Worm (Caenorhabditis elegans) whole organism, L4 larva: ENCODE measurements around the gene T28D6.4.
A peak's percentile ranks its signal among the peaks of the same experiment; 100 is the strongest.

Experiments
- D1046.2 ChIP-seq: fragments of 200-800 bp; sonication (Bioruptor generic); IDR thresholded peaks from 2 replicates; pipeline ENCODE4 v1.3.6; 2022; ENCODE audit warnings: missing genetic modification characterization, missing compliant biosample characterization
- T26A8.4 ChIP-seq: fragments of 200-800 bp; sonication (Bioruptor generic); IDR thresholded peaks from 2 replicates; pipeline ENCODE4 v1.3.6; 2022; ENCODE audit warnings: missing genetic modification characterization, missing compliant biosample characterization
- ZK337.2 ChIP-seq: fragments of 200-800 bp; sonication (Bioruptor generic); IDR thresholded peaks from 2 replicates; pipeline ENCODE4 v1.3.6; 2022; ENCODE audit warnings: missing genetic modification reagents, missing genetic modification characterization, missing compliant biosample characterization
- ZK546.5 ChIP-seq, 2 experiments: sonication (generic microtip); optimal IDR thresholded peaks; 2 replicates each; lab custom pipeline; 2017; ENCODE audit warnings: missing biosample characterization in 2 of 2, missing genetic modification characterization in 2 of 2
- aha-1 ChIP-seq: fragments of 150-350 bp; peaks from one replicate; lab custom pipeline; 2014; ENCODE audit warnings: missing biosample characterization, missing genetic modification characterization
- arid-1 ChIP-seq: fragments of 200-800 bp; sonication (Bioruptor generic); conservative IDR thresholded peaks from 2 replicates; pipeline ENCODE4 v1.3.6; 2022; ENCODE audit warnings: missing genetic modification reagents, missing genetic modification characterization, missing compliant biosample characterization
- ceh-20 ChIP-seq: fragments of 200-800 bp; sonication (Bioruptor generic); IDR thresholded peaks from 2 replicates; pipeline ENCODE4 v1.3.6; 2022; ENCODE audit warnings: missing genetic modification reagents, missing genetic modification characterization, missing compliant biosample characterization
- ceh-28 ChIP-seq: fragments of 150-350 bp; optimal IDR thresholded peaks from 2 replicates; lab custom pipeline; 2014; ENCODE audit warnings: missing biosample characterization, missing genetic modification reagents, missing genetic modification characterization
- ceh-44 ChIP-seq: fragments of 200-800 bp; sonication (Bioruptor generic); IDR thresholded peaks from 2 replicates; pipeline ENCODE4 v1.3.6; 2022; ENCODE audit warnings: missing genetic modification reagents, missing genetic modification characterization, missing compliant biosample characterization
- ces-1 ChIP-seq: fragments of 150-350 bp; sonication (generic microtip); optimal IDR thresholded peaks from 4 replicates; lab custom pipeline; 2014; ENCODE audit warnings: missing biosample characterization, missing genetic modification reagents, missing genetic modification characterization
- daf-12 ChIP-seq: fragments of 150-350 bp; optimal IDR thresholded peaks from 2 replicates; lab custom pipeline; 2014; ENCODE audit warnings: missing biosample characterization, missing genetic modification reagents, missing genetic modification characterization
- dmd-8 ChIP-seq: fragments of 200-800 bp; sonication (Bioruptor generic); IDR thresholded peaks from 2 replicates; pipeline ENCODE4 v1.3.6; 2022; ENCODE audit warnings: missing genetic modification characterization, missing compliant biosample characterization
- dmd-9 ChIP-seq: fragments of 200-800 bp; sonication (Bioruptor generic); IDR thresholded peaks from 2 replicates; pipeline ENCODE4 v1.3.6; 2022; ENCODE audit warnings: missing genetic modification reagents, missing genetic modification characterization, missing compliant biosample characterization
- dpl-1 ChIP-seq: fragments of 150-350 bp; optimal IDR thresholded peaks from 2 replicates; lab custom pipeline; 2014; ENCODE audit warnings: missing biosample characterization, missing genetic modification reagents, missing genetic modification characterization
- dve-1 ChIP-seq: sonication (generic microtip); optimal IDR thresholded peaks from 2 replicates; lab custom pipeline; 2017; ENCODE audit warnings: antibody characterized with exemption, mild to moderate bottlenecking, missing genetic modification characterization, missing compliant biosample characterization; ENCODE audit not compliant: insufficient read depth
- egl-27 ChIP-seq: sonication (generic microtip); optimal IDR thresholded peaks from 3 replicates; lab custom pipeline; 2017; ENCODE audit warnings: missing biosample characterization, missing genetic modification reagents, missing genetic modification characterization
- fkh-10 ChIP-seq: fragments of 150-350 bp; optimal IDR thresholded peaks from 2 replicates; lab custom pipeline; 2014; ENCODE audit warnings: missing biosample characterization, missing genetic modification reagents, missing genetic modification characterization
- hif-1 ChIP-seq, 2 experiments: sonication (generic microtip); optimal IDR thresholded peaks; 2 replicates each; lab custom pipeline; 2016 to 2017; ENCODE audit warnings: missing compliant biosample characterization in 2 of 2, missing genetic modification characterization in 2 of 2, missing genetic modification reagents in 2 of 2, missing genotype in 2 of 2, mild to moderate bottlenecking in 1 of 2
- hmg-1.1 ChIP-seq: fragments of 200-800 bp; sonication (Bioruptor generic); IDR thresholded peaks from 2 replicates; pipeline ENCODE4 v1.3.6; 2022; ENCODE audit warnings: missing genetic modification reagents, missing genetic modification characterization, missing compliant biosample characterization
- jun-1 ChIP-seq: fragments of 150-350 bp; optimal IDR thresholded peaks from 2 replicates; lab custom pipeline; 2014; ENCODE audit warnings: missing biosample characterization, missing genetic modification reagents, missing genetic modification characterization
- lin-1 ChIP-seq: fragments of 200-800 bp; sonication (Bioruptor generic); IDR thresholded peaks from 2 replicates; pipeline ENCODE4 v1.3.6; 2022; ENCODE audit warnings: missing genetic modification reagents, missing genetic modification characterization, missing compliant biosample characterization
- lin-13 ChIP-seq: fragments of 150-350 bp; optimal IDR thresholded peaks from 2 replicates; lab custom pipeline; 2014; ENCODE audit warnings: missing biosample characterization, missing genetic modification reagents, missing genetic modification characterization
- lin-29 ChIP-seq: fragments of 200-800 bp; sonication (Bioruptor generic); IDR thresholded peaks from 2 replicates; pipeline ENCODE4 v1.3.6; 2022; ENCODE audit warnings: missing genetic modification reagents, missing genetic modification characterization, missing compliant biosample characterization
- lin-39 ChIP-seq: fragments of 150-350 bp; optimal IDR thresholded peaks from 2 replicates; lab custom pipeline; 2014; ENCODE audit warnings: missing biosample characterization, missing genetic modification reagents, missing genetic modification characterization
- lsy-2 ChIP-seq, 2 experiments: fragments of 150-350 bp in 1 of 2; sonication (generic microtip) in 1 of 2; optimal IDR thresholded peaks; 2 replicates each; lab custom pipeline; 2014 to 2017; ENCODE audit warnings: missing biosample characterization in 2 of 2, missing genetic modification characterization in 2 of 2
- mdl-1 ChIP-seq, 2 experiments: fragments of 150-350 bp in 1 of 2; sonication (generic microtip) in 1 of 2; optimal IDR thresholded peaks; 2 replicates each; lab custom pipeline; 2014 to 2017; ENCODE audit warnings: missing biosample characterization in 2 of 2, missing genetic modification characterization in 2 of 2
- mdt-29 ChIP-seq: fragments of 200-800 bp; sonication (Bioruptor generic); IDR thresholded peaks from 2 replicates; pipeline ENCODE4 v1.3.6; 2022; ENCODE audit warnings: missing genetic modification reagents, missing genetic modification characterization, missing compliant biosample characterization
- mep-1 ChIP-seq: fragments of 150-350 bp; sonication (generic microtip); optimal IDR thresholded peaks from 3 replicates; lab custom pipeline; 2014; ENCODE audit warnings: missing biosample characterization, missing genetic modification characterization
- mes-2 ChIP-seq: sonication (generic microtip); optimal IDR thresholded peaks from 2 replicates; lab custom pipeline; 2016; ENCODE audit warnings: missing genotype, mild to moderate bottlenecking, missing genetic modification characterization, missing compliant biosample characterization; ENCODE audit not compliant: poor library complexity, severe bottlenecking
- mxl-2 ChIP-seq: fragments of 200-800 bp; sonication (Bioruptor generic); conservative IDR thresholded peaks from 2 replicates; pipeline ENCODE4 v1.3.6; 2022; ENCODE audit warnings: missing genetic modification reagents, missing genetic modification characterization, missing compliant biosample characterization
- nhr-111 ChIP-seq: fragments of 200-800 bp; sonication (Bioruptor generic); optimal IDR thresholded peaks from 2 replicates; lab custom pipeline; 2018; ENCODE audit warnings: mild to moderate bottlenecking, missing genetic modification characterization, missing compliant biosample characterization
- nhr-237 ChIP-seq: sonication (generic microtip); optimal IDR thresholded peaks from 2 replicates; lab custom pipeline; 2017; ENCODE audit warnings: missing biosample characterization, missing genetic modification characterization
- nhr-41 ChIP-seq: fragments of 200-800 bp; sonication (Bioruptor generic); IDR thresholded peaks from 2 replicates; pipeline ENCODE4 v1.3.6; 2022; ENCODE audit warnings: missing genetic modification reagents, missing genetic modification characterization, missing compliant biosample characterization
- nhr-48 ChIP-seq: sonication (generic microtip); optimal IDR thresholded peaks from 2 replicates; lab custom pipeline; 2016; ENCODE audit warnings: mild to moderate bottlenecking, missing genetic modification characterization, missing compliant biosample characterization
- nhr-77 ChIP-seq: fragments of 150-350 bp; optimal IDR thresholded peaks from 2 replicates; lab custom pipeline; 2014; ENCODE audit warnings: missing biosample characterization, missing genetic modification characterization
- pha-4 ChIP-seq, 2 experiments: fragments of 150-350 bp in 1 of 2; fragments of 200-800 bp in 1 of 2; sonication (Bioruptor generic) in 1 of 2; IDR thresholded peaks in 1 of 2; optimal IDR thresholded peaks in 1 of 2; 2 replicates each; pipeline versions ENCODE4 v1.3.6 to Lab custom; 2014 to 2022; ENCODE audit warnings: missing genetic modification characterization in 2 of 2, missing genetic modification reagents in 2 of 2, missing biosample characterization in 1 of 2, missing compliant biosample characterization in 1 of 2
- php-3 ChIP-seq: fragments of 200-800 bp; sonication (Bioruptor generic); IDR thresholded peaks from 2 replicates; pipeline ENCODE4 v1.3.6; 2022; ENCODE audit warnings: missing genetic modification reagents, missing genetic modification characterization, missing compliant biosample characterization
- rbr-2 ChIP-seq: sonication (generic microtip); optimal IDR thresholded peaks from 2 replicates; lab custom pipeline; 2016; ENCODE audit warnings: missing genotype, missing genetic modification characterization, missing compliant biosample characterization
- saeg-2 ChIP-seq: fragments of 200-800 bp; sonication (Bioruptor generic); IDR thresholded peaks from 2 replicates; pipeline ENCODE4 v1.3.6; 2022; ENCODE audit warnings: missing genetic modification reagents, missing genetic modification characterization, missing compliant biosample characterization
- set-16 ChIP-seq: fragments of 200-800 bp; sonication (Bioruptor generic); IDR thresholded peaks from 2 replicates; pipeline ENCODE4 v1.3.6; 2022; ENCODE audit warnings: missing genetic modification reagents, missing genetic modification characterization, missing compliant biosample characterization
- snpc-1.2 ChIP-seq: fragments of 200-800 bp; sonication (Bioruptor generic); IDR thresholded peaks from 2 replicates; pipeline ENCODE4 v1.3.6; 2022; ENCODE audit warnings: missing genetic modification reagents, missing genetic modification characterization, missing compliant biosample characterization
- snpc-4 ChIP-seq: fragments of 150-350 bp; optimal IDR thresholded peaks from 2 replicates; lab custom pipeline; 2014; ENCODE audit warnings: missing biosample characterization, missing genetic modification characterization
- unc-62 ChIP-seq, 3 experiments: fragments of 150-350 bp in 1 of 3; sonication (generic microtip); optimal IDR thresholded peaks in 2 of 3; peaks in 1 of 3; 1 replicate in 1 of 3; 2 replicates in 2 of 3; lab custom pipeline; 2014 to 2017; ENCODE audit warnings: missing biosample characterization in 3 of 3, missing genetic modification characterization in 3 of 3, missing genetic modification reagents in 3 of 3, missing genotype in 1 of 3
- vab-7 ChIP-seq: fragments of 200-800 bp; sonication (Bioruptor generic); IDR thresholded peaks from 2 replicates; pipeline ENCODE4 v1.3.6; 2022; ENCODE audit warnings: missing genetic modification reagents, missing genetic modification characterization, missing compliant biosample characterization
- zfp-3 ChIP-seq: fragments of 200-800 bp; sonication (Bioruptor generic); conservative IDR thresholded peaks from 2 replicates; pipeline ENCODE4 v1.3.6; 2022; ENCODE audit warnings: missing genetic modification reagents, missing genetic modification characterization, missing compliant biosample characterization
- ztf-7 ChIP-seq: fragments of 150-350 bp; optimal IDR thresholded peaks from 2 replicates; lab custom pipeline; 2014; ENCODE audit warnings: missing biosample characterization, missing genetic modification characterization

Gene T28D6.4

ce11 chrIII:11333032-11333732 lies 27.1 kb upstream of the T28D6.4 start, which contains the start of gene T28D6.5:
Gene T28D6.5, plus strand, starts transcription at chrIII:11333682.
- TF ChIP-seq ceh-44 (GFP tag; lab: Robert Waterston, UW) (no peak), fkh-10 (no peak), lsy-2 (tag; optimal IDR thresholded peaks at IDR 0.05; lab: Kevin White, UChicago) (no peak), ces-1 (no peak), ceh-28 (tag; lab: Kevin White, UChicago) (no peak)

DNA sequence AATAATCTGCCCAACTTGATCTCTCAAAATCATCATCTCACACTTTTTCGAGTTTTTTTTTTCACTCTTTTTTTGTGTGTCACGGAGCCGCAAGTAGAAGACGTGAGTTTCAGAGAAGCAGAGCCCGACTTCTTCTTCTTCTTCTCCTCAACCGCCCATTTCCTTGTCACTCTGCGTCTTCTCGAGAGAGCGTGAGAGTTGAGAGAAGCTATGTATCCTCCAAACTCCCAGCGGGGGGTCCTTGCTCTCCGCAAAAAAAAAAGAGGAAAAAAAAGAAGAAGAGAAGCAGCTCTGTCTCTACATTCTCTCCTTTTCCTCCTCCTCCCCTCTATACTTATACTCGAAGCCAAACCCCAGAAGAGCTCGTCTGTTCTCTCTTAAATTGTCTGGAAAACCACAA lies 25.9 kb upstream of the T28D6.4 start:
- TF ChIP-seq ztf-7 = no peak
- no peak for TF ChIP-seq saeg-2 (GFP tag; lab: Robert Waterston, UW)
- TF ChIP-seq lin-39 = no peak
- TF ChIP-seq nhr-48 (tag; lab: Kevin White, UChicago) = no peak
- no peak for TF ChIP-seq ceh-20 (GFP tag; lab: Robert Waterston, UW)
- TF ChIP-seq php-3 (GFP tag; lab: Robert Waterston, UW) = no peak
- peak; percentile 65 for TF ChIP-seq set-16 (GFP tag; lab: Robert Waterston, UW)
- no peak for TF ChIP-seq snpc-1.2 (GFP tag; lab: Robert Waterston, UW)
- no peak for TF ChIP-seq nhr-77 (tag; lab: Kevin White, UChicago)
- no peak for TF ChIP-seq D1046.2
- no peak for TF ChIP-seq snpc-4 (tag; lab: Kevin White, UChicago)
- no peak for TF ChIP-seq vab-7 (GFP tag; lab: Robert Waterston, UW)
- TF ChIP-seq lin-29 (GFP tag; lab: Robert Waterston, UW) = no peak
- TF ChIP-seq ceh-44 (GFP tag; lab: Robert Waterston, UW) = no peak
- no peak for TF ChIP-seq dpl-1 (GFP tag; lab: Kevin White, UChicago)
- TF ChIP-seq lsy-2 (tag; optimal IDR thresholded peaks at IDR 0.05; lab: Kevin White, UChicago) = peak in 1 of 2 experiments; percentile 26
- TF ChIP-seq jun-1 = no peak
- no peak for TF ChIP-seq ZK337.2 (GFP tag; lab: Robert Waterston, UW)
- no peak for TF ChIP-seq dmd-9 (GFP tag; lab: Robert Waterston, UW)
- no peak for TF ChIP-seq mdt-29 (GFP tag; lab: Robert Waterston, UW)
- no peak for TF ChIP-seq nhr-41 (GFP tag; lab: Robert Waterston, UW)
- TF ChIP-seq lin-13 (GFP tag; lab: Kevin White, UChicago) = no peak
- peak; percentile 63 for TF ChIP-seq rbr-2 (tag; lab: Kevin White, UChicago)
- peak; percentile 49 for TF ChIP-seq aha-1 (tag; lab: Kevin White, UChicago)
- no peak for TF ChIP-seq dmd-8 (GFP tag; lab: Robert Waterston, UW)
- no peak for TF ChIP-seq daf-12
- TF ChIP-seq hmg-1.1 = peak; percentile 30; the same call in 1 of the 2 replicates
- TF ChIP-seq mes-2 (tag; lab: Kevin White, UChicago) = peak; percentile 15
- TF ChIP-seq nhr-237 (tag; lab: Kevin White, UChicago) = no peak
- TF ChIP-seq hif-1 (tag; optimal IDR thresholded peaks at IDR 0.05; lab: Kevin White, UChicago) = peak in 1 of 2 experiments; percentile 11
- no peak for TF ChIP-seq lin-1 (GFP tag; lab: Robert Waterston, UW)
- no peak for TF ChIP-seq mxl-2 (GFP tag; lab: Robert Waterston, UW)
- TF ChIP-seq nhr-111 (GFP tag; lab: Kevin White, UChicago) = no peak
- TF ChIP-seq mep-1 (tag; lab: Kevin White, UChicago) = peak; percentile 53
- TF ChIP-seq fkh-10 = peak; percentile 53
- TF ChIP-seq pha-4 (GFP tag; IDR thresholded peaks at IDR 0.05; lab: Robert Waterston, UW) = peak; percentile 16; the same call in 1 of the 2 replicates
- TF ChIP-seq pha-4 (tag; optimal IDR thresholded peaks at IDR 0.05; lab: Kevin White, UChicago) = no peak
- TF ChIP-seq mdl-1 (tag; optimal IDR thresholded peaks at IDR 0.05; lab: Kevin White, UChicago) = no peak
- no peak for TF ChIP-seq arid-1 (GFP tag; lab: Robert Waterston, UW)
- TF ChIP-seq T26A8.4 (GFP tag; lab: Robert Waterston, UW) = no peak
- no peak for TF ChIP-seq egl-27
- TF ChIP-seq zfp-3 (GFP tag; lab: Robert Waterston, UW) = no peak
- no peak for TF ChIP-seq ZK546.5 (tag; optimal IDR thresholded peaks at IDR 0.05; lab: Kevin White, UChicago)
- no peak for TF ChIP-seq dve-1 (tag; lab: Kevin White, UChicago)
- TF ChIP-seq unc-62 (GFP tag; optimal IDR thresholded peaks at IDR 0.05 in 1 of 2; lab: Kevin White, UChicago) = no peak
- TF ChIP-seq unc-62 (tag; optimal IDR thresholded peaks at IDR 0.05; lab: Kevin White, UChicago) = no peak
